Worm (Caenorhabditis elegans): Measurements from ENCODE around the gene myrf-2.
A peak's percentile ranks its signal among the peaks of the same experiment; 100 is the strongest.

- TF ChIP-seq nhr-77 (tag; optimal IDR thresholded peaks at IDR 0.05) (no peak), nhr-76 (tag; optimal IDR thresholded peaks at IDR 0.05) (no peak), elt-1 (tag; optimal IDR thresholded peaks at IDR 0.05) (no peak), ceh-28 (tag; optimal IDR thresholded peaks at IDR 0.05) (peak; percentile 40), mdl-1 (tag; optimal IDR thresholded peaks at IDR 0.05) (no peak), eor-1 (tag; optimal IDR thresholded peaks at IDR 0.05) (no peak), nhr-23 (tag; optimal IDR thresholded peaks at IDR 0.05) (peak; percentile 89), daf-12 (tag; optimal IDR thresholded peaks at IDR 0.05) (no peak)
Measured at ce11 chrX:10158716-10159115, 35.5 kb downstream of the myrf-2 start, which contains the start of gene erd-2.1.

Measured in whole organism, L3 larva.